Fruit fly (Drosophila melanogaster) whole organism, adult: ENCODE measurements around the gene Gr85a.

ENCODE experiments used
- CG11617 ChIP-seq: fragments of 200-800 bp; sonication (Bioruptor generic); optimal IDR thresholded peaks from 2 replicates; lab custom pipeline; 2017; ENCODE audit warnings: mild to moderate bottlenecking, missing biosample characterization, missing genetic modification reagents, missing genetic modification characterization
- CG12768 ChIP-seq: fragments of 200-800 bp; sonication (Bioruptor generic); optimal IDR thresholded peaks from 2 replicates; lab custom pipeline; 2017; ENCODE audit warnings: missing biosample characterization, missing genetic modification characterization, mild to moderate bottlenecking, moderate library complexity, missing genetic modification reagents
- CG1620 ChIP-seq: fragments of 200-800 bp; sonication (Bioruptor generic); optimal IDR thresholded peaks from 2 replicates; lab custom pipeline; 2016; ENCODE audit warnings: missing biosample characterization, missing genetic modification characterization
- CG33017 ChIP-seq: fragments of 200-800 bp; sonication (Bioruptor generic); optimal IDR thresholded peaks from 2 replicates; lab custom pipeline; 2018; ENCODE audit warnings: missing biosample characterization, mild to moderate bottlenecking, missing genetic modification characterization, moderate library complexity
- CG5204 ChIP-seq: fragments of 200-800 bp; sonication (Bioruptor generic); optimal IDR thresholded peaks from 2 replicates; lab custom pipeline; 2016; ENCODE audit warnings: missing biosample characterization, missing genetic modification characterization
- CG7045 ChIP-seq: fragments of 200-800 bp; sonication (Bioruptor generic); optimal IDR thresholded peaks from 2 replicates; lab custom pipeline; 2017; ENCODE audit warnings: missing biosample characterization, mild to moderate bottlenecking, missing genetic modification characterization
- CG7101 ChIP-seq: fragments of 200-800 bp; sonication (Bioruptor generic); optimal IDR thresholded peaks from 2 replicates; lab custom pipeline; 2018; ENCODE audit warnings: missing biosample characterization, mild to moderate bottlenecking, missing genetic modification characterization, moderate library complexity
- Crg-1 ChIP-seq: fragments of 200-800 bp; sonication (Bioruptor generic); optimal IDR thresholded peaks from 2 replicates; lab custom pipeline; 2016; ENCODE audit warnings: missing biosample characterization, missing genetic modification characterization
- Hr96 ChIP-seq: fragments of 200-800 bp; sonication (Bioruptor generic); optimal IDR thresholded peaks from 2 replicates; lab custom pipeline; 2016; ENCODE audit warnings: missing biosample characterization, missing genetic modification characterization
- bab1 ChIP-seq: fragments of 200-800 bp; sonication (Bioruptor generic); optimal IDR thresholded peaks from 3 replicates; lab custom pipeline; 2019; ENCODE audit warnings: missing biosample characterization, mild to moderate bottlenecking, missing genetic modification characterization, moderate library complexity
- kay ChIP-seq: fragments of 200-800 bp; sonication (Bioruptor generic); peaks from one replicate; lab custom pipeline; 2016; ENCODE audit warnings: missing biosample characterization, missing genetic modification characterization, borderline replicate concordance
- ovo ChIP-seq: fragments of 200-800 bp; sonication (Bioruptor generic); optimal IDR thresholded peaks from 2 replicates; lab custom pipeline; 2016; ENCODE audit warnings: missing biosample characterization, missing genetic modification characterization
- tj ChIP-seq: fragments of 200-800 bp; sonication (Bioruptor generic); optimal IDR thresholded peaks from 3 replicates; lab custom pipeline; 2017; ENCODE audit warnings: missing biosample characterization, mild to moderate bottlenecking, missing genetic modification characterization, moderate library complexity
- toe ChIP-seq: fragments of 200-800 bp; sonication (Bioruptor generic); optimal IDR thresholded peaks from 2 replicates; lab custom pipeline; 2016; ENCODE audit warnings: missing biosample characterization, missing genetic modification characterization

dm6 chr3R:10025050-10025449 lies 28.5 kb upstream of the Gr85a start, which contains the start of gene CG31407:
- TF ChIP-seq CG7045 (GFP tag; lab: Kevin White, UChicago) = no peak
- no peak for TF ChIP-seq toe
- TF ChIP-seq kay (GFP tag; lab: Kevin White, UChicago) = no peak
- TF ChIP-seq Hr96 = no peak
- TF ChIP-seq CG11617 (GFP tag; lab: Kevin White, UChicago) = no peak
- no peak for TF ChIP-seq CG7101 (tag; lab: Kevin White, UChicago)
- TF ChIP-seq tj (GFP tag; lab: Kevin White, UChicago) = no peak
- no peak for TF ChIP-seq CG12768
- TF ChIP-seq Crg-1 (GFP tag; lab: Kevin White, UChicago) = no peak
- TF ChIP-seq CG5204 (GFP tag; lab: Kevin White, UChicago) = no peak
- no peak for TF ChIP-seq CG1620
- TF ChIP-seq ovo (GFP tag; lab: Kevin White, UChicago) = no peak
- no peak for TF ChIP-seq CG33017 (tag; lab: Kevin White, UChicago)
- TF ChIP-seq bab1 = no peak
